Worm (Caenorhabditis elegans): ENCODE data around the gene T07G12.5.

DNA sequence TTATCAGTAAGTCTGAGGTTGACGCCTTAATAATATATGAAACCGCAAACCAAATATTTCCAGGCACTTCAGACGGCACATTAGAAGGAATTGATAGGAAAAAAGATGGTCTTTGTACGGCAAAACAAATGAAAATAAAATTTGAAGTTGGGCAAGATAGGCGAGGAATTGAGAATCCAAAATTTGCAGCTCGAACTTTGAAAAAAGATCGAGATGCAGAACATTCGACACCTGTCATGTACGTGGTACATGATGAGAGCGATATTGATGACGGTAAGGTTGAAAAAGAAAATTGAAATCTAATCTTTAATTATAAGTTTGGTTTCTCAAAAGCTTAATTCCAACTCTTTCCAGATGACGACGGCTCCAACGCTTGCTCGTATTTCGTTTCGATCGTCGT, 32.7 kb upstream of the T07G12.5 start:
- TF ChIP-seq fkh-8 (tag; optimal IDR thresholded peaks at IDR 0.05) (no peak), aly-2 (tag; optimal IDR thresholded peaks at IDR 0.05) (no peak), blmp-1 (tag; optimal IDR thresholded peaks at IDR 0.05) (no peak), lin-35 (GFP tag; optimal IDR thresholded peaks at IDR 0.05) (no peak), lin-13 (GFP tag; optimal IDR thresholded peaks at IDR 0.05) (no peak), ama-1 (optimal IDR thresholded peaks at IDR 0.05) (no peak), nhr-11 (tag; optimal IDR thresholded peaks at IDR 0.05) (no peak), snpc-4 (tag; optimal IDR thresholded peaks at IDR 0.05) (no peak), hpl-2 (GFP tag; optimal IDR thresholded peaks at IDR 0.05) (no peak), pag-3 (tag; optimal IDR thresholded peaks at IDR 0.05; ENCODE audit: borderline replicate concordance, insufficient read depth) (no peak)
